Fruit fly (Drosophila melanogaster) whole organism, embryonic: ENCODE measurements around the gene CG2540.

Source experiments
- CG10147 ChIP-seq: fragments of 200-800 bp; sonication (Bioruptor generic); optimal IDR thresholded peaks from 2 replicates; lab custom pipeline; 2019; ENCODE audit warnings: missing biosample characterization, mild to moderate bottlenecking, missing genetic modification characterization, moderate library complexity
- CG1024 ChIP-seq: fragments of 200-800 bp; sonication (Bioruptor generic); IDR thresholded peaks from 2 replicates; pipeline ENCODE4 v1.3.6; 2022; ENCODE audit warnings: missing biosample characterization, missing genetic modification characterization
- CG11723 ChIP-seq: fragments of 200-800 bp; sonication (Bioruptor generic); optimal IDR thresholded peaks from 2 replicates; lab custom pipeline; 2017; ENCODE audit warnings: missing biosample characterization, mild to moderate bottlenecking, missing genetic modification characterization
- CG12391 ChIP-seq: fragments of 200-800 bp; sonication (Bioruptor generic); optimal IDR thresholded peaks from 3 replicates; lab custom pipeline; 2018; ENCODE audit warnings: missing biosample characterization, mild to moderate bottlenecking, missing genetic modification characterization, moderate library complexity
- CG14441 ChIP-seq: fragments of 200-800 bp; sonication (Bioruptor generic); IDR thresholded peaks from 2 replicates; pipeline ENCODE4 v1.3.6; 2022; ENCODE audit warnings: missing biosample characterization, missing genetic modification characterization
- CG15696 ChIP-seq: fragments of 200-800 bp; sonication (Bioruptor generic); optimal IDR thresholded peaks from 2 replicates; lab custom pipeline; 2019; ENCODE audit warnings: missing biosample characterization, mild to moderate bottlenecking, missing genetic modification characterization, moderate library complexity
- CG1647 ChIP-seq: fragments of 200-800 bp; sonication (Bioruptor generic); optimal IDR thresholded peaks from 3 replicates; lab custom pipeline; 2016; ENCODE audit warnings: missing biosample characterization, missing genetic modification characterization
- CG1792 ChIP-seq: fragments of 200-800 bp; sonication (Bioruptor generic); optimal IDR thresholded peaks from 2 replicates; lab custom pipeline; 2016; ENCODE audit warnings: missing biosample characterization, missing genetic modification characterization
- CG2116 ChIP-seq: fragments of 200-800 bp; sonication (Bioruptor generic); optimal IDR thresholded peaks from 3 replicates; lab custom pipeline; 2018; ENCODE audit warnings: missing biosample characterization, mild to moderate bottlenecking, missing genetic modification characterization
- CG31441 ChIP-seq: fragments of 200-800 bp; sonication (Bioruptor generic); IDR thresholded peaks from 2 replicates; pipeline ENCODE4 v1.3.6; 2022; ENCODE audit warnings: missing biosample characterization, missing genetic modification characterization
- CG3281 ChIP-seq: fragments of 200-800 bp; sonication (Bioruptor generic); optimal IDR thresholded peaks from 3 replicates; lab custom pipeline; 2017; ENCODE audit warnings: missing biosample characterization, mild to moderate bottlenecking, missing genetic modification characterization
- CG34422 ChIP-seq: fragments of 200-800 bp; sonication (Bioruptor generic); IDR thresholded peaks from 3 replicates; pipeline ENCODE4 v1.3.6; 2022; ENCODE audit warnings: missing biosample characterization, missing genetic modification characterization
- CG4282 ChIP-seq: fragments of 200-800 bp; sonication (Bioruptor generic); optimal IDR thresholded peaks from 2 replicates; lab custom pipeline; 2016; ENCODE audit warnings: missing biosample characterization, missing genetic modification characterization
- CG4424 ChIP-seq: fragments of 200-800 bp; sonication (Bioruptor generic); optimal IDR thresholded peaks from 3 replicates; lab custom pipeline; 2016; ENCODE audit warnings: missing biosample characterization, missing genetic modification characterization
- CG4617 ChIP-seq: fragments of 200-800 bp; sonication (Bioruptor generic); optimal IDR thresholded peaks from 3 replicates; lab custom pipeline; 2016; ENCODE audit warnings: missing biosample characterization, missing genetic modification characterization, borderline replicate concordance
- CG4730 ChIP-seq: fragments of 200-800 bp; sonication (Bioruptor generic); IDR thresholded peaks from 2 replicates; pipeline ENCODE4 v1.3.6; 2022; ENCODE audit warnings: missing biosample characterization, missing genetic modification characterization
- CG6854 ChIP-seq: fragments of 200-800 bp; sonication (Bioruptor generic); optimal IDR thresholded peaks from 3 replicates; lab custom pipeline; 2017; ENCODE audit warnings: missing biosample characterization, mild to moderate bottlenecking, missing genetic modification characterization
- CG8765 ChIP-seq: fragments of 200-800 bp; sonication (Bioruptor generic); IDR thresholded peaks from 2 replicates; pipeline ENCODE4 v1.3.6; 2022; ENCODE audit warnings: missing biosample characterization, missing genetic modification characterization
- CG8944 ChIP-seq: fragments of 200-800 bp; sonication (Bioruptor generic); optimal IDR thresholded peaks from 3 replicates; lab custom pipeline; 2016; ENCODE audit warnings: missing biosample characterization, missing genetic modification characterization
- CG9727 ChIP-seq: fragments of 200-800 bp; sonication (Bioruptor generic); optimal IDR thresholded peaks from 3 replicates; lab custom pipeline; 2017; ENCODE audit warnings: missing biosample characterization, mild to moderate bottlenecking, missing genetic modification characterization
- CG9817 ChIP-seq: fragments of 200-800 bp; sonication (Bioruptor generic); optimal IDR thresholded peaks from 2 replicates; lab custom pipeline; 2018; ENCODE audit warnings: missing biosample characterization, mild to moderate bottlenecking, missing genetic modification characterization, moderate library complexity
- CG9932 ChIP-seq: fragments of 200-800 bp; sonication (Bioruptor generic); IDR thresholded peaks from 2 replicates; pipeline ENCODE4 v1.3.6; 2022; ENCODE audit warnings: missing biosample characterization, missing genetic modification characterization
- CTCF ChIP-seq: fragments of 200-800 bp; sonication (Bioruptor generic); optimal IDR thresholded peaks from 2 replicates; lab custom pipeline; 2017; ENCODE audit warnings: missing biosample characterization, mild to moderate bottlenecking, missing genetic modification characterization, moderate library complexity
- CoRest ChIP-seq: fragments of 200-800 bp; sonication (Bioruptor generic); optimal IDR thresholded peaks from 3 replicates; lab custom pipeline; 2018; ENCODE audit warnings: missing biosample characterization, mild to moderate bottlenecking, missing genetic modification characterization, moderate library complexity
- E2f1 ChIP-seq: fragments of 200-800 bp; sonication (Bioruptor generic); IDR thresholded peaks from 2 replicates; pipeline ENCODE4 v1.3.6; 2022; ENCODE audit warnings: missing biosample characterization, missing genetic modification characterization
- Ets65A ChIP-seq: fragments of 200-800 bp; sonication (Bioruptor generic); peaks from one replicate; lab custom pipeline; 2016; ENCODE audit warnings: missing biosample characterization, missing genetic modification characterization
- Med ChIP-seq: fragments of 200-800 bp; sonication (Bioruptor generic); peaks from one replicate; lab custom pipeline; 2016; ENCODE audit warnings: missing biosample characterization, missing genetic modification characterization, mild to moderate bottlenecking, inconsistent platforms, moderate library complexity
- Meics ChIP-seq: fragments of 200-800 bp; sonication (Bioruptor generic); optimal IDR thresholded peaks from 2 replicates; lab custom pipeline; 2017; ENCODE audit warnings: missing biosample characterization, mild to moderate bottlenecking, missing genetic modification characterization
- Mes4 ChIP-seq: fragments of 200-800 bp; sonication (Bioruptor generic); optimal IDR thresholded peaks from 2 replicates; lab custom pipeline; 2016; ENCODE audit warnings: missing biosample characterization, missing genetic modification characterization
- Myb ChIP-seq: fragments of 200-800 bp; sonication (Bioruptor generic); optimal IDR thresholded peaks from 2 replicates; lab custom pipeline; 2016; ENCODE audit warnings: missing biosample characterization, missing genetic modification characterization
- NC2α ChIP-seq: fragments of 200-800 bp; sonication (Bioruptor generic); optimal IDR thresholded peaks from 2 replicates; lab custom pipeline; 2016; ENCODE audit warnings: missing biosample characterization, missing genetic modification characterization
- Oaz ChIP-seq: fragments of 200-800 bp; sonication (Bioruptor generic); IDR thresholded peaks from 2 replicates; pipeline ENCODE4 v1.3.6; 2022; ENCODE audit warnings: missing biosample characterization, missing genetic modification characterization
- Optix ChIP-seq: fragments of 200-800 bp; sonication (Bioruptor generic); IDR thresholded peaks from 3 replicates; pipeline ENCODE4 v1.3.6; 2022; ENCODE audit warnings: missing biosample characterization, missing genetic modification characterization
- Scr ChIP-seq: fragments of 200-800 bp; sonication (Bioruptor generic); IDR thresholded peaks from 2 replicates; pipeline ENCODE4 v1.3.6; 2022; ENCODE audit warnings: missing biosample characterization, missing genetic modification characterization; ENCODE audit not compliant: partially characterized antibody
- ara ChIP-seq: fragments of 200-800 bp; sonication (Bioruptor generic); IDR thresholded peaks from 2 replicates; pipeline ENCODE4 v1.3.6; 2022; ENCODE audit warnings: missing biosample characterization, missing genetic modification characterization
- ato ChIP-seq: fragments of 200-800 bp; sonication (Bioruptor generic); IDR thresholded peaks from 2 replicates; pipeline ENCODE4 v1.3.6; 2022; ENCODE audit warnings: missing biosample characterization, missing genetic modification characterization; ENCODE audit not compliant: partially characterized antibody
- cad ChIP-seq: fragments of >200 bp; optimal IDR thresholded peaks from 2 replicates; lab custom pipeline; 2017; ENCODE audit warnings: missing biosample characterization, missing genetic modification characterization
- cato ChIP-seq: fragments of 200-800 bp; sonication (Bioruptor generic); optimal IDR thresholded peaks from 2 replicates; lab custom pipeline; 2016; ENCODE audit warnings: missing biosample characterization, missing genetic modification characterization, borderline replicate concordance
- dimm ChIP-seq: fragments of 200-800 bp; sonication (Bioruptor generic); IDR thresholded peaks from 2 replicates; pipeline ENCODE4 v1.3.6; 2022; ENCODE audit warnings: missing biosample characterization, missing genetic modification characterization
- gem ChIP-seq: fragments of 200-800 bp; sonication (Bioruptor generic); optimal IDR thresholded peaks from 2 replicates; lab custom pipeline; 2019; ENCODE audit warnings: missing biosample characterization, mild to moderate bottlenecking, missing genetic modification characterization, moderate library complexity
- grn ChIP-seq: fragments of 200-800 bp; sonication (Bioruptor generic); optimal IDR thresholded peaks from 3 replicates; lab custom pipeline; 2017; ENCODE audit warnings: missing biosample characterization, missing genetic modification characterization
- jigr1 ChIP-seq: fragments of 200-800 bp; sonication (Bioruptor generic); IDR thresholded peaks from 3 replicates; pipeline ENCODE4 v1.3.6; 2022; ENCODE audit warnings: missing biosample characterization, missing genetic modification characterization
- lmd ChIP-seq: fragments of 200-800 bp; sonication (Bioruptor generic); IDR thresholded peaks from 2 replicates; pipeline ENCODE4 v1.3.6; 2022; ENCODE audit warnings: missing biosample characterization, missing genetic modification characterization
- mld ChIP-seq: fragments of 200-800 bp; sonication (Bioruptor generic); IDR thresholded peaks from 3 replicates; pipeline ENCODE4 v1.3.6; 2022; ENCODE audit warnings: missing biosample characterization, missing genetic modification characterization; ENCODE audit not compliant: partially characterized antibody
- org-1 ChIP-seq: fragments of 200-800 bp; sonication (Bioruptor generic); optimal IDR thresholded peaks from 2 replicates; lab custom pipeline; 2017; ENCODE audit warnings: missing biosample characterization, missing genetic modification characterization
- pho ChIP-seq: fragments of 200-800 bp; sonication (Bioruptor generic); optimal IDR thresholded peaks from 2 replicates; lab custom pipeline; 2016; ENCODE audit warnings: missing biosample characterization, missing genetic modification characterization
- pita ChIP-seq: fragments of 200-800 bp; sonication (Bioruptor generic); optimal IDR thresholded peaks from 2 replicates; lab custom pipeline; 2017; ENCODE audit warnings: missing biosample characterization, mild to moderate bottlenecking, missing genetic modification characterization
- ro ChIP-seq: fragments of 200-800 bp; sonication (Bioruptor generic); IDR thresholded peaks from 2 replicates; pipeline ENCODE4 v1.3.6; 2022; ENCODE audit warnings: missing biosample characterization, missing genetic modification characterization
- ttk ChIP-seq: fragments of 200-800 bp; sonication (Bioruptor generic); IDR thresholded peaks from 2 replicates; pipeline ENCODE4 v2.1.2; 2022; ENCODE audit warnings: missing biosample characterization, missing genetic modification characterization
- unpg ChIP-seq: fragments of 200-800 bp; sonication (Bioruptor generic); optimal IDR thresholded peaks from 3 replicates; lab custom pipeline; 2018; ENCODE audit warnings: missing biosample characterization, mild to moderate bottlenecking, missing genetic modification characterization, moderate library complexity
- zfh1 ChIP-seq: fragments of 200-800 bp; sonication (Bioruptor generic); IDR thresholded peaks from 3 replicates; pipeline ENCODE4 v1.3.6; 2022; ENCODE audit warnings: missing biosample characterization, missing genetic modification characterization
- zfh2 ChIP-seq: fragments of 200-800 bp; sonication (Bioruptor generic); optimal IDR thresholded peaks from 2 replicates; lab custom pipeline; 2016; ENCODE audit warnings: missing biosample characterization, missing genetic modification characterization

Gene CG2540

DNA sequence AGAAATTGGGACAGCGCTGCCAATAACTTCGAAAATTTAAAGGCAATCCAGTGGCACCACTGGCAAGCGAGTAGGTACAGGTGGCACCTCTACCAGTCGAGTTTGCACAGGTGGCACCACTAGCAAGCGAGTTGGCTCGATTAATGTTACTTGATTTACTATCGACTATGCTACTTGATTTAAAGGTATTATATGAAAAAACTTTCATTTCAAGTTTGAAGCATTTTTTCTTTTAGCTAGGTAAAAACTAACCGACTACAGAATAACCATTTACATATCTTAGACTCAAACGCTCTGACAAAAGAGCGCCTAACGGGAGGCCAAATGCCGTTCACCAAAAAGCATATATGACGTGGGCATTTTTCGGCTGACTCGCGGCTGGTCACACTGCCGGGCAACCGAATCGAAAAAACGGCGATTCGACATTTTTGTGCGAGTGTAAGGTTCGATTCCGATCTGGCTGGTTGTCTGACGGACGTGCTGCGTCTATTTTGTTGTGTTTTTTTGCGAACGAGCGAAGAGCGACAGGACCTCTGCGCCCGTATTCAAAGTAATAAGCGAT lies 29.4 kb downstream of the CG2540 start, which contains the start of gene Tis11 (continued):
- TF ChIP-seq CG15696 (tag; lab: Kevin White, UChicago) (no peak), CG4730 (GFP tag; lab: Robert Waterston, UW) (no peak), ro (GFP tag; lab: Robert Waterston, UW) (no peak), CG10147 (GFP tag; lab: Kevin White, UChicago) (peak; percentile 10), CG9817 (tag; lab: Kevin White, UChicago) (no peak), CG11723 (GFP tag; lab: Kevin White, UChicago) (no peak), cad (GFP tag; lab: Kevin White, UChicago) (peak; percentile 25), CG2116 (GFP tag; lab: Kevin White, UChicago) (peak; percentile 71), lmd (GFP tag; lab: Robert Waterston, UW) (no peak), pita (peak; percentile 77), pho (GFP tag; lab: Kevin White, UChicago) (no peak), CG4617 (GFP tag; lab: Kevin White, UChicago) (no peak), CG1792 (GFP tag; lab: Kevin White, UChicago) (no peak), ara (GFP tag; lab: Robert Waterston, UW) (no peak), CG1647 (GFP tag; lab: Kevin White, UChicago) (no peak), CoRest (no peak), CG8944 (GFP tag; lab: Kevin White, UChicago) (no peak), CG14441 (GFP tag; lab: Robert Waterston, UW) (no peak), Oaz (GFP tag; lab: Robert Waterston, UW) (no peak), CG12391 (tag; lab: Kevin White, UChicago) (peak; percentile 3), Mes4 (no peak), CG4282 (GFP tag; lab: Kevin White, UChicago) (no peak), Med (GFP tag; lab: Kevin White, UChicago) (peak; percentile 90), org-1 (GFP tag; lab: Kevin White, UChicago) (no peak), CG9932 (GFP tag; lab: Robert Waterston, UW) (peak; percentile 18; the same call in 1 of the 2 replicates), CG6854 (GFP tag; lab: Kevin White, UChicago) (no peak), cato (GFP tag; lab: Kevin White, UChicago) (no peak), ato (GFP tag; lab: Robert Waterston, UW) (peak; percentile 57), ttk (GFP tag; lab: Robert Waterston, UW) (no peak), mld (GFP tag; lab: Robert Waterston, UW) (no peak), CG34422 (peak; percentile 34; the same call in 1 of the 3 replicates), Scr (GFP tag; lab: Robert Waterston, UW) (peak; percentile 56), CTCF (peak; percentile 71), Meics (GFP tag; lab: Kevin White, UChicago) (peak; percentile 25), unpg (GFP tag; lab: Kevin White, UChicago) (no peak), zfh2 (GFP tag; lab: Kevin White, UChicago) (no peak), CG8765 (GFP tag; lab: Robert Waterston, UW) (no peak), CG31441 (GFP tag; lab: Robert Waterston, UW) (no peak), jigr1 (GFP tag; lab: Robert Waterston, UW) (no peak), E2f1 (no peak), Optix (GFP tag; lab: Robert Waterston, UW) (no peak), CG3281 (GFP tag; lab: Kevin White, UChicago) (no peak), dimm (GFP tag; lab: Robert Waterston, UW) (no peak), Myb (GFP tag; lab: Kevin White, UChicago) (peak; percentile 65), CG9727 (GFP tag; lab: Kevin White, UChicago) (no peak), CG4424 (GFP tag; lab: Kevin White, UChicago) (no peak), zfh1 (GFP tag; lab: Robert Waterston, UW) (0 out of 3 replicates have a peak, but pooled peaks have one; percentile 38), CG1024 (GFP tag; lab: Robert Waterston, UW) (0 out of 2 replicates have a peak, but pooled peaks have one; percentile 6), Ets65A (GFP tag; lab: Kevin White, UChicago) (peak; percentile 93), gem (tag; lab: Kevin White, UChicago) (no peak), grn (GFP tag; lab: Kevin White, UChicago) (peak; percentile 31), NC2α (GFP tag; lab: Kevin White, UChicago) (no peak)
